Fruit fly (Drosophila melanogaster) whole organism, embryonic: ENCODE results near the gene ftz-f1.

Experiments used
- Awh ChIP-seq: fragments of 200-800 bp; sonication (Bioruptor generic); IDR thresholded peaks from 2 replicates; pipeline ENCODE4, ENCODE4 v1.3.6; 2022; ENCODE audit warnings: missing biosample characterization, missing genetic modification characterization
- BtbVII ChIP-seq: fragments of 200-800 bp; sonication (Bioruptor generic); optimal IDR thresholded peaks from 3 replicates; lab custom pipeline; 2017; ENCODE audit warnings: missing biosample characterization, mild to moderate bottlenecking, missing genetic modification characterization
- C15 ChIP-seq: fragments of 200-800 bp; sonication (Bioruptor generic); IDR thresholded peaks from 3 replicates; pipeline ENCODE4 v1.3.6; 2022; ENCODE audit warnings: missing biosample characterization, missing genetic modification characterization
- CG10147 ChIP-seq: fragments of 200-800 bp; sonication (Bioruptor generic); optimal IDR thresholded peaks from 2 replicates; lab custom pipeline; 2019; ENCODE audit warnings: missing biosample characterization, mild to moderate bottlenecking, missing genetic modification characterization, moderate library complexity
- CG1024 ChIP-seq: fragments of 200-800 bp; sonication (Bioruptor generic); IDR thresholded peaks from 2 replicates; pipeline ENCODE4 v1.3.6; 2022; ENCODE audit warnings: missing biosample characterization, missing genetic modification characterization
- CG10321 ChIP-seq: fragments of 200-800 bp; sonication (Bioruptor generic); IDR thresholded peaks from 2 replicates; pipeline ENCODE4 v1.3.6; 2022; ENCODE audit warnings: missing biosample characterization, missing genetic modification characterization
- CG10543 ChIP-seq: fragments of 200-800 bp; sonication (Bioruptor generic); optimal IDR thresholded peaks from 3 replicates; lab custom pipeline; 2017; ENCODE audit warnings: missing biosample characterization, mild to moderate bottlenecking, missing genetic modification characterization, moderate library complexity
- CG11723 ChIP-seq: fragments of 200-800 bp; sonication (Bioruptor generic); optimal IDR thresholded peaks from 2 replicates; lab custom pipeline; 2017; ENCODE audit warnings: missing biosample characterization, mild to moderate bottlenecking, missing genetic modification characterization
- CG13424 ChIP-seq: fragments of 200-800 bp; sonication (Bioruptor generic); optimal IDR thresholded peaks from 2 replicates; lab custom pipeline; 2019; ENCODE audit warnings: missing biosample characterization, mild to moderate bottlenecking, missing genetic modification characterization, moderate library complexity
- CG14441 ChIP-seq: fragments of 200-800 bp; sonication (Bioruptor generic); IDR thresholded peaks from 2 replicates; pipeline ENCODE4 v1.3.6; 2022; ENCODE audit warnings: missing biosample characterization, missing genetic modification characterization
- CG18764 ChIP-seq: fragments of 200-800 bp; sonication (Bioruptor generic); optimal IDR thresholded peaks from 3 replicates; lab custom pipeline; 2016; ENCODE audit warnings: missing biosample characterization, missing genetic modification characterization
- CG3407 ChIP-seq: fragments of 200-800 bp; sonication (Bioruptor generic); optimal IDR thresholded peaks from 2 replicates; lab custom pipeline; 2018; ENCODE audit warnings: missing biosample characterization, mild to moderate bottlenecking, missing genetic modification characterization
- CG34224 ChIP-seq: fragments of 200-800 bp; sonication (Bioruptor generic); IDR thresholded peaks from 3 replicates; pipeline ENCODE4 v1.3.6; 2022; ENCODE audit warnings: missing biosample characterization, missing genetic modification characterization; ENCODE audit not compliant: partially characterized antibody
- CG3847 ChIP-seq: fragments of 200-800 bp; sonication (Bioruptor generic); IDR thresholded peaks from 2 replicates; pipeline ENCODE4 v1.3.6; 2022; ENCODE audit warnings: missing biosample characterization, missing genetic modification characterization
- CG4854 ChIP-seq: fragments of 200-800 bp; sonication (Bioruptor generic); optimal IDR thresholded peaks from 2 replicates; lab custom pipeline; 2016; ENCODE audit warnings: missing biosample characterization, missing genetic modification characterization, inconsistent platforms
- CG6791 ChIP-seq: fragments of 200-800 bp; sonication (Bioruptor generic); IDR thresholded peaks from 3 replicates; pipeline ENCODE4 v1.3.6; 2022; ENCODE audit warnings: missing biosample characterization, missing genetic modification characterization; ENCODE audit not compliant: partially characterized antibody
- CG6813 ChIP-seq: fragments of 200-800 bp; sonication (Bioruptor generic); optimal IDR thresholded peaks from 2 replicates; lab custom pipeline; 2017; ENCODE audit warnings: missing biosample characterization, missing genetic modification characterization, mild to moderate bottlenecking, moderate library complexity, missing genetic modification reagents
- CG7987 ChIP-seq: fragments of 200-800 bp; sonication (Bioruptor generic); optimal IDR thresholded peaks from 2 replicates; lab custom pipeline; 2018; ENCODE audit warnings: missing biosample characterization, mild to moderate bottlenecking, missing genetic modification characterization, moderate library complexity
- CG8290 ChIP-seq, 3 experiments: fragments of 200-800 bp; sonication (Bioruptor generic); optimal IDR thresholded peaks; 2 replicates each; lab custom pipeline; 2016 to 2019; ENCODE audit warnings: missing biosample characterization in 3 of 3, missing genetic modification characterization in 3 of 3, mild to moderate bottlenecking in 2 of 3, moderate library complexity in 1 of 3
- Dip3 ChIP-seq: fragments of 200-800 bp; sonication (Bioruptor generic); optimal IDR thresholded peaks from 3 replicates; lab custom pipeline; 2016; ENCODE audit warnings: missing biosample characterization, missing genetic modification characterization
- E2f1 ChIP-seq: fragments of 200-800 bp; sonication (Bioruptor generic); IDR thresholded peaks from 2 replicates; pipeline ENCODE4 v1.3.6; 2022; ENCODE audit warnings: missing biosample characterization, missing genetic modification characterization
- E2f2 ChIP-seq: fragments of 200-800 bp; sonication (Bioruptor generic); IDR thresholded peaks from 2 replicates; pipeline ENCODE4 v1.3.6; 2022; ENCODE audit warnings: missing biosample characterization, missing genetic modification characterization
- Fer3 ChIP-seq: fragments of 200-800 bp; sonication (Bioruptor generic); optimal IDR thresholded peaks from 2 replicates; lab custom pipeline; 2018; ENCODE audit warnings: missing biosample characterization, mild to moderate bottlenecking, missing genetic modification characterization, moderate library complexity
- HLH3B ChIP-seq: fragments of 200-800 bp; sonication (Bioruptor generic); IDR thresholded peaks from 2 replicates; pipeline ENCODE4 v1.3.6; 2022; ENCODE audit warnings: missing biosample characterization, missing genetic modification characterization
- Hmr ChIP-seq: fragments of 200-800 bp; sonication (Bioruptor generic); optimal IDR thresholded peaks from 3 replicates; lab custom pipeline; 2017; ENCODE audit warnings: mild to moderate bottlenecking, missing biosample characterization, missing genetic modification reagents, missing genetic modification characterization
- MBD-R2 ChIP-seq: fragments of 200-800 bp; sonication (Bioruptor generic); IDR thresholded peaks from 2 replicates; pipeline ENCODE4 v1.3.6; 2022; ENCODE audit warnings: missing biosample characterization, missing genetic modification characterization
- MTF-1 ChIP-seq: fragments of 200-800 bp; sonication (Bioruptor generic); optimal IDR thresholded peaks from 2 replicates; lab custom pipeline; 2018; ENCODE audit warnings: missing biosample characterization, mild to moderate bottlenecking, missing genetic modification characterization, borderline replicate concordance
- Pdp1 ChIP-seq, 2 experiments: fragments of 200-800 bp; sonication (Bioruptor generic); optimal IDR thresholded peaks; 3 replicates each; lab custom pipeline; 2016; ENCODE audit warnings: missing biosample characterization in 2 of 2, missing genetic modification characterization in 2 of 2, mild to moderate bottlenecking in 1 of 2, moderate library complexity in 1 of 2
- Spps ChIP-seq: fragments of 200-800 bp; sonication (Bioruptor generic); optimal IDR thresholded peaks from 2 replicates; lab custom pipeline; 2018; ENCODE audit warnings: missing biosample characterization, mild to moderate bottlenecking, missing genetic modification characterization
- Tbp ChIP-seq: fragments of >200 bp; optimal IDR thresholded peaks from 2 replicates; lab custom pipeline; 2018; ENCODE audit warnings: missing biosample characterization, missing genetic modification characterization
- Xrp1 ChIP-seq: fragments of 200-800 bp; sonication (Bioruptor generic); IDR thresholded peaks from 2 replicates; pipeline ENCODE4 v1.3.6; 2022; ENCODE audit warnings: missing biosample characterization, missing genetic modification characterization
- ato ChIP-seq: fragments of 200-800 bp; sonication (Bioruptor generic); IDR thresholded peaks from 2 replicates; pipeline ENCODE4 v1.3.6; 2022; ENCODE audit warnings: missing biosample characterization, missing genetic modification characterization; ENCODE audit not compliant: partially characterized antibody
- bab2 ChIP-seq: fragments of 200-800 bp; sonication (Bioruptor generic); optimal IDR thresholded peaks from 2 replicates; lab custom pipeline; 2016; ENCODE audit warnings: missing biosample characterization, missing genetic modification characterization
- bsh ChIP-seq, 2 experiments: fragments of 200-800 bp; sonication (Bioruptor generic); optimal IDR thresholded peaks; 2 replicates each; lab custom pipeline; 2017 to 2018; ENCODE audit warnings: mild to moderate bottlenecking in 2 of 2, missing biosample characterization in 2 of 2, missing genetic modification characterization in 2 of 2, moderate library complexity in 1 of 2
- cas ChIP-seq: fragments of 200-800 bp; sonication (Bioruptor generic); IDR thresholded peaks from 2 replicates; pipeline ENCODE4 v1.3.6; 2022; ENCODE audit warnings: missing biosample characterization, missing genetic modification characterization
- croc ChIP-seq: fragments of 200-800 bp; sonication (Bioruptor generic); conservative IDR thresholded peaks from 3 replicates; pipeline ENCODE4 v1.3.6; 2022; ENCODE audit warnings: missing biosample characterization, missing genetic modification characterization
- ems ChIP-seq: fragments of 200-800 bp; sonication (Bioruptor generic); optimal IDR thresholded peaks from 3 replicates; lab custom pipeline; 2016; ENCODE audit warnings: missing biosample characterization, missing genetic modification characterization
- gro ChIP-seq: fragments of 200-800 bp; sonication (Bioruptor generic); optimal IDR thresholded peaks from 2 replicates; lab custom pipeline; 2016; ENCODE audit warnings: missing biosample characterization, missing genetic modification characterization
- hkb ChIP-seq, 2 experiments: fragments of 200-800 bp in 1 of 2; fragments of >200 bp in 1 of 2; sonication (Bioruptor generic) in 1 of 2; IDR thresholded peaks in 1 of 2; optimal IDR thresholded peaks in 1 of 2; 2 replicates each; pipeline versions ENCODE4 v1.3.6 to Lab custom; 2017 to 2022; ENCODE audit warnings: missing biosample characterization in 1 of 2, missing genetic modification characterization in 1 of 2
- kah ChIP-seq: fragments of 200-800 bp; sonication (Bioruptor generic); optimal IDR thresholded peaks from 2 replicates; lab custom pipeline; 2018; ENCODE audit warnings: missing biosample characterization, mild to moderate bottlenecking, missing genetic modification characterization
- kay ChIP-seq: fragments of 200-800 bp; sonication (Bioruptor generic); optimal IDR thresholded peaks from 2 replicates; lab custom pipeline; 2016; ENCODE audit warnings: missing biosample characterization, missing genetic modification characterization
- klu ChIP-seq: fragments of 200-800 bp; sonication (Bioruptor generic); IDR thresholded peaks from 2 replicates; pipeline ENCODE4 v1.3.6; 2022; ENCODE audit warnings: missing biosample characterization, missing genetic modification characterization
- nom ChIP-seq: fragments of 200-800 bp; sonication (Bioruptor generic); optimal IDR thresholded peaks from 2 replicates; lab custom pipeline; 2017; ENCODE audit warnings: missing biosample characterization, missing genetic modification characterization, mild to moderate bottlenecking, moderate library complexity, missing genetic modification reagents
- onecut ChIP-seq: fragments of 200-800 bp; sonication (Bioruptor generic); IDR thresholded peaks from 2 replicates; pipeline ENCODE4 v1.3.6; 2022; ENCODE audit warnings: missing biosample characterization, missing genetic modification characterization
- run ChIP-seq: fragments of 200-800 bp; sonication (Bioruptor generic); optimal IDR thresholded peaks from 3 replicates; lab custom pipeline; 2018; ENCODE audit warnings: missing biosample characterization, mild to moderate bottlenecking, missing genetic modification characterization
- seq ChIP-seq: fragments of 200-800 bp; sonication (Bioruptor generic); IDR thresholded peaks from 2 replicates; pipeline ENCODE4 v1.3.6; 2022; ENCODE audit warnings: missing biosample characterization, missing genetic modification characterization
- stwl ChIP-seq: fragments of 200-800 bp; sonication (Bioruptor generic); optimal IDR thresholded peaks from 3 replicates; lab custom pipeline; 2018; ENCODE audit warnings: missing biosample characterization, mild to moderate bottlenecking, missing genetic modification characterization, moderate library complexity
- tna ChIP-seq: fragments of 200-800 bp; sonication (Bioruptor generic); IDR thresholded peaks from 2 replicates; pipeline ENCODE4 v1.3.6; 2022; ENCODE audit warnings: missing biosample characterization, missing genetic modification characterization; ENCODE audit not compliant: partially characterized antibody
- unpg ChIP-seq: fragments of 200-800 bp; sonication (Bioruptor generic); optimal IDR thresholded peaks from 3 replicates; lab custom pipeline; 2018; ENCODE audit warnings: missing biosample characterization, mild to moderate bottlenecking, missing genetic modification characterization, moderate library complexity

The ftz-f1 gene

dm6 chr3L:18786427-18787104, 14.5 kb downstream of the ftz-f1 start (continued):
- peak; percentile 57 to 73 for TF ChIP-seq Pdp1 (GFP tag; optimal IDR thresholded peaks at IDR 0.05; lab: Kevin White, UChicago)
- peak; percentile 37; the same call in 1 of the 2 replicates for TF ChIP-seq tna (GFP tag; lab: Robert Waterston, UW)
- TF ChIP-seq HLH3B (GFP tag; lab: Robert Waterston, UW): peak; percentile 29
- TF ChIP-seq BtbVII (GFP tag; lab: Kevin White, UChicago): peak; percentile 31
- TF ChIP-seq run (tag; lab: Kevin White, UChicago): peak; percentile 48
- TF ChIP-seq CG13424: peak; percentile 83
- no peak for TF ChIP-seq Dip3 (GFP tag; lab: Kevin White, UChicago)
- TF ChIP-seq klu (GFP tag; lab: Robert Waterston, UW): 0 out of 2 replicates have a peak, but pooled peaks have one; percentile 19
- peak; percentile 58 for TF ChIP-seq E2f1 (GFP tag; lab: Robert Waterston, UW)
- no peak for TF ChIP-seq CG3847
- TF ChIP-seq Tbp (GFP tag; lab: Kevin White, UChicago): no peak
- TF ChIP-seq CG6791: no peak
- TF ChIP-seq CG1024 (GFP tag; lab: Robert Waterston, UW): no peak
- no peak for TF ChIP-seq bsh (GFP tag; optimal IDR thresholded peaks at IDR 0.05; lab: Kevin White, UChicago)
- peak; percentile 7 for TF ChIP-seq ems (GFP tag; lab: Kevin White, UChicago)
- TF ChIP-seq Hmr (GFP tag; lab: Kevin White, UChicago): peak; percentile 58
- TF ChIP-seq CG7987 (GFP tag; lab: Kevin White, UChicago): no peak
- TF ChIP-seq cas: no peak
- TF ChIP-seq CG10147 (GFP tag; lab: Kevin White, UChicago): peak; percentile 73
- TF ChIP-seq CG4854: peak; percentile 2
- peak; percentile 33; the same call in 1 of the 2 replicates for TF ChIP-seq E2f2
- peak; percentile 42 for TF ChIP-seq kah (GFP tag; lab: Kevin White, UChicago)
- TF ChIP-seq CG11723 (GFP tag; lab: Kevin White, UChicago): peak; percentile 21
- peak; percentile 26 for TF ChIP-seq bab2 (GFP tag; lab: Kevin White, UChicago)
- TF ChIP-seq CG34224 (GFP tag; lab: Robert Waterston, UW): 0 out of 3 replicates have a peak, but pooled peaks have one; percentile 28
- TF ChIP-seq stwl (tag; lab: Kevin White, UChicago): no peak
- peak; percentile 66 for TF ChIP-seq Fer3 (tag; lab: Kevin White, UChicago)
- TF ChIP-seq Awh (GFP tag; lab: Robert Waterston, UW): no peak
- no peak for TF ChIP-seq hkb (optimal IDR thresholded peaks at IDR 0.05; lab: Kevin White, UChicago)
- peak; percentile 42 for TF ChIP-seq hkb (GFP tag; IDR thresholded peaks at IDR 0.05; lab: Robert Waterston, UW)
- peak; percentile 11 for TF ChIP-seq CG6813 (GFP tag; lab: Kevin White, UChicago)
- no peak for TF ChIP-seq CG3407 (GFP tag; lab: Kevin White, UChicago)
- TF ChIP-seq CG14441 (GFP tag; lab: Robert Waterston, UW): peak; percentile 40; the same call in 1 of the 2 replicates
- no peak for TF ChIP-seq ato (GFP tag; lab: Robert Waterston, UW)
- TF ChIP-seq onecut (GFP tag; lab: Robert Waterston, UW): no peak
- TF ChIP-seq Spps (tag; lab: Kevin White, UChicago): no peak

dm6 chr3L:18786066-18786426, 15.1 kb downstream of the ftz-f1 start:
- TF ChIP-seq MTF-1 (GFP tag; lab: Kevin White, UChicago) (no peak), seq (GFP tag; lab: Robert Waterston, UW) (peak; percentile 26; the same call in 1 of the 2 replicates), C15 (GFP tag; lab: Robert Waterston, UW) (0 out of 3 replicates have a peak, but pooled peaks have one; percentile 34), Xrp1 (GFP tag; lab: Robert Waterston, UW) (peak; percentile 36; the same call in 1 of the 2 replicates), CG10321 (GFP tag; lab: Robert Waterston, UW) (no peak), kay (GFP tag; lab: Kevin White, UChicago) (no peak), gro (GFP tag; lab: Kevin White, UChicago) (no peak), MBD-R2 (GFP tag; lab: Robert Waterston, UW) (no peak), unpg (peak; percentile 59), croc (no peak), CG10543 (GFP tag; lab: Kevin White, UChicago) (no peak), CG8290 (GFP tag; optimal IDR thresholded peaks at IDR 0.05; lab: Kevin White, UChicago) (no peak), CG8290 (tag; optimal IDR thresholded peaks at IDR 0.05; lab: Kevin White, UChicago) (no peak), CG18764 (GFP tag; lab: Kevin White, UChicago) (no peak), nom (GFP tag; lab: Kevin White, UChicago) (no peak)
